Fruit fly (Drosophila melanogaster) whole organism, embryonic: Measurements from ENCODE around the gene CG14537.

Experiments
- Aef1 ChIP-seq: fragments of 200-800 bp; sonication (Bioruptor generic); IDR thresholded peaks from 3 replicates; pipeline ENCODE4 v1.3.6; 2022; ENCODE audit warnings: missing biosample characterization, missing genetic modification characterization
- Asciz ChIP-seq: fragments of 200-800 bp; sonication (Bioruptor generic); optimal IDR thresholded peaks from 2 replicates; lab custom pipeline; 2017; ENCODE audit warnings: missing biosample characterization, mild to moderate bottlenecking, missing genetic modification characterization, missing genetic modification reagents
- B-H2 ChIP-seq: fragments of 200-800 bp; sonication (Bioruptor generic); optimal IDR thresholded peaks from 2 replicates; lab custom pipeline; 2018; ENCODE audit warnings: missing biosample characterization, mild to moderate bottlenecking, missing genetic modification characterization
- CG10431 ChIP-seq: fragments of 200-800 bp; sonication (Bioruptor generic); optimal IDR thresholded peaks from 3 replicates; lab custom pipeline; 2018; ENCODE audit warnings: missing biosample characterization, mild to moderate bottlenecking, missing genetic modification characterization
- CG13624 ChIP-seq: fragments of 200-800 bp; sonication (Bioruptor generic); optimal IDR thresholded peaks from 2 replicates; lab custom pipeline; 2016; ENCODE audit warnings: missing biosample characterization, missing genetic modification characterization
- CG13894 ChIP-seq: fragments of 200-800 bp; sonication (Bioruptor generic); optimal IDR thresholded peaks from 3 replicates; lab custom pipeline; 2018; ENCODE audit warnings: missing biosample characterization, mild to moderate bottlenecking, missing genetic modification characterization, moderate library complexity
- CG1647 ChIP-seq: fragments of 200-800 bp; sonication (Bioruptor generic); optimal IDR thresholded peaks from 3 replicates; lab custom pipeline; 2016; ENCODE audit warnings: missing biosample characterization, missing genetic modification characterization
- CG18764 ChIP-seq: fragments of 200-800 bp; sonication (Bioruptor generic); optimal IDR thresholded peaks from 3 replicates; lab custom pipeline; 2016; ENCODE audit warnings: missing biosample characterization, missing genetic modification characterization
- CG3847 ChIP-seq: fragments of 200-800 bp; sonication (Bioruptor generic); IDR thresholded peaks from 2 replicates; pipeline ENCODE4 v1.3.6; 2022; ENCODE audit warnings: missing biosample characterization, missing genetic modification characterization
- CG3995 ChIP-seq: fragments of 200-800 bp; sonication (Bioruptor generic); optimal IDR thresholded peaks from 3 replicates; lab custom pipeline; 2016; ENCODE audit warnings: missing biosample characterization, missing genetic modification characterization
- CG6175 ChIP-seq: fragments of 200-800 bp; sonication (Bioruptor generic); IDR thresholded peaks from 3 replicates; pipeline ENCODE4 v1.3.6; 2022; ENCODE audit warnings: missing biosample characterization, missing genetic modification characterization
- CG7987 ChIP-seq: fragments of 200-800 bp; sonication (Bioruptor generic); optimal IDR thresholded peaks from 2 replicates; lab custom pipeline; 2018; ENCODE audit warnings: missing biosample characterization, mild to moderate bottlenecking, missing genetic modification characterization, moderate library complexity
- CG8290 ChIP-seq, 3 experiments: fragments of 200-800 bp; sonication (Bioruptor generic); optimal IDR thresholded peaks; 2 replicates each; lab custom pipeline; 2016 to 2019; ENCODE audit warnings: missing biosample characterization in 3 of 3, missing genetic modification characterization in 3 of 3, mild to moderate bottlenecking in 2 of 3, moderate library complexity in 1 of 3
- CG9215 ChIP-seq: fragments of 200-800 bp; sonication (Bioruptor generic); IDR thresholded peaks from 2 replicates; pipeline ENCODE4 v1.3.6; 2022; ENCODE audit warnings: missing biosample characterization, missing genetic modification characterization
- CG9609 ChIP-seq: fragments of 200-800 bp; sonication (Bioruptor generic); optimal IDR thresholded peaks from 3 replicates; lab custom pipeline; 2016; ENCODE audit warnings: missing biosample characterization, missing genetic modification characterization
- D19B ChIP-seq: fragments of 200-800 bp; sonication (Bioruptor generic); optimal IDR thresholded peaks from 2 replicates; lab custom pipeline; 2017; ENCODE audit warnings: missing biosample characterization, mild to moderate bottlenecking, missing genetic modification characterization
- Dad ChIP-seq: fragments of 200-800 bp; sonication (Bioruptor generic); optimal IDR thresholded peaks from 3 replicates; lab custom pipeline; 2016; ENCODE audit warnings: missing biosample characterization, missing genetic modification characterization
- Dip3 ChIP-seq: fragments of 200-800 bp; sonication (Bioruptor generic); optimal IDR thresholded peaks from 3 replicates; lab custom pipeline; 2016; ENCODE audit warnings: missing biosample characterization, missing genetic modification characterization
- Dp ChIP-seq: fragments of 200-800 bp; sonication (Bioruptor generic); optimal IDR thresholded peaks from 2 replicates; lab custom pipeline; 2018; ENCODE audit warnings: missing biosample characterization, mild to moderate bottlenecking, missing genetic modification characterization, moderate library complexity
- Drgx ChIP-seq: fragments of 200-800 bp; sonication (Bioruptor generic); IDR thresholded peaks from 2 replicates; pipeline ENCODE4 v1.3.6; 2022; ENCODE audit warnings: missing biosample characterization, missing genetic modification characterization
- HLH3B ChIP-seq: fragments of 200-800 bp; sonication (Bioruptor generic); IDR thresholded peaks from 2 replicates; pipeline ENCODE4 v1.3.6; 2022; ENCODE audit warnings: missing biosample characterization, missing genetic modification characterization
- Hand ChIP-seq: fragments of 200-800 bp; sonication (Bioruptor generic); optimal IDR thresholded peaks from 2 replicates; lab custom pipeline; 2017; ENCODE audit warnings: mild to moderate bottlenecking, missing biosample characterization, missing genetic modification reagents, missing genetic modification characterization
- Hmr ChIP-seq: fragments of 200-800 bp; sonication (Bioruptor generic); optimal IDR thresholded peaks from 3 replicates; lab custom pipeline; 2017; ENCODE audit warnings: mild to moderate bottlenecking, missing biosample characterization, missing genetic modification reagents, missing genetic modification characterization
- Lhr ChIP-seq: fragments of 200-800 bp; sonication (Bioruptor generic); optimal IDR thresholded peaks from 3 replicates; lab custom pipeline; 2017; ENCODE audit warnings: mild to moderate bottlenecking, missing biosample characterization, missing genetic modification reagents, missing genetic modification characterization
- MBD-R2 ChIP-seq: fragments of 200-800 bp; sonication (Bioruptor generic); IDR thresholded peaks from 2 replicates; pipeline ENCODE4 v1.3.6; 2022; ENCODE audit warnings: missing biosample characterization, missing genetic modification characterization
- MESR4 ChIP-seq: fragments of 200-800 bp; sonication (Bioruptor generic); optimal IDR thresholded peaks from 2 replicates; lab custom pipeline; 2018; ENCODE audit warnings: missing biosample characterization, mild to moderate bottlenecking, missing genetic modification characterization, moderate library complexity
- MTF-1 ChIP-seq: fragments of 200-800 bp; sonication (Bioruptor generic); optimal IDR thresholded peaks from 2 replicates; lab custom pipeline; 2018; ENCODE audit warnings: missing biosample characterization, mild to moderate bottlenecking, missing genetic modification characterization, borderline replicate concordance
- Nf-YA ChIP-seq: fragments of 200-800 bp; sonication (Bioruptor generic); IDR thresholded peaks from 2 replicates; pipeline ENCODE4 v1.3.6; 2022; ENCODE audit warnings: missing biosample characterization, missing genetic modification characterization
- Nf-YC ChIP-seq: fragments of 200-800 bp; optimal IDR thresholded peaks from 3 replicates; lab custom pipeline; 2019; ENCODE audit warnings: missing biosample characterization, mild to moderate bottlenecking, missing genetic modification characterization, moderate library complexity
- NfI ChIP-seq: fragments of 200-800 bp; sonication (Bioruptor generic); optimal IDR thresholded peaks from 3 replicates; lab custom pipeline; 2018; ENCODE audit warnings: missing biosample characterization, mild to moderate bottlenecking, missing genetic modification characterization, moderate library complexity
- PHDP ChIP-seq: fragments of 200-800 bp; sonication (Bioruptor generic); optimal IDR thresholded peaks from 3 replicates; lab custom pipeline; 2018; ENCODE audit warnings: missing biosample characterization, mild to moderate bottlenecking, missing genetic modification characterization, moderate library complexity
- Sin3A ChIP-seq: fragments of >200 bp; optimal IDR thresholded peaks from 2 replicates; lab custom pipeline; 2018
- YL-1 ChIP-seq: fragments of 200-800 bp; sonication (Bioruptor generic); optimal IDR thresholded peaks from 3 replicates; lab custom pipeline; 2017; ENCODE audit warnings: missing biosample characterization, mild to moderate bottlenecking, missing genetic modification characterization
- amos ChIP-seq: fragments of 200-800 bp; sonication (Bioruptor generic); IDR thresholded peaks from 2 replicates; pipeline ENCODE4 v1.3.6; 2022; ENCODE audit warnings: missing biosample characterization, missing genetic modification characterization; ENCODE audit not compliant: partially characterized antibody
- cad ChIP-seq: fragments of >200 bp; optimal IDR thresholded peaks from 2 replicates; lab custom pipeline; 2017; ENCODE audit warnings: missing biosample characterization, missing genetic modification characterization
- cato ChIP-seq: fragments of 200-800 bp; sonication (Bioruptor generic); optimal IDR thresholded peaks from 2 replicates; lab custom pipeline; 2016; ENCODE audit warnings: missing biosample characterization, missing genetic modification characterization, borderline replicate concordance
- chif ChIP-seq, 2 experiments: fragments of 200-800 bp; sonication (Bioruptor generic); optimal IDR thresholded peaks; 3 replicates each; lab custom pipeline; 2016; ENCODE audit warnings: missing biosample characterization in 2 of 2, missing genetic modification characterization in 2 of 2
- corto ChIP-seq: fragments of 200-800 bp; sonication (Bioruptor generic); optimal IDR thresholded peaks from 2 replicates; lab custom pipeline; 2016; ENCODE audit warnings: missing biosample characterization, mild to moderate bottlenecking, missing genetic modification characterization, moderate library complexity
- disco-r ChIP-seq: fragments of 200-800 bp; sonication (Bioruptor generic); optimal IDR thresholded peaks from 2 replicates; lab custom pipeline; 2016; ENCODE audit warnings: missing biosample characterization, missing genetic modification characterization
- dm ChIP-seq: fragments of 200-800 bp; sonication (Bioruptor generic); optimal IDR thresholded peaks from 3 replicates; lab custom pipeline; 2016; ENCODE audit warnings: missing biosample characterization, missing genetic modification characterization
- dmrt99B ChIP-seq: fragments of 200-800 bp; sonication (Bioruptor generic); optimal IDR thresholded peaks from 2 replicates; lab custom pipeline; 2018; ENCODE audit warnings: missing biosample characterization, mild to moderate bottlenecking, missing genetic modification characterization, moderate library complexity
- esg ChIP-seq: fragments of 200-800 bp; sonication (Bioruptor generic); conservative IDR thresholded peaks from 2 replicates; pipeline ENCODE4 v1.3.6; 2022; ENCODE audit warnings: missing biosample characterization, missing genetic modification characterization
- exex ChIP-seq: fragments of 200-800 bp; sonication (Bioruptor generic); optimal IDR thresholded peaks from 4 replicates; lab custom pipeline; 2018; ENCODE audit warnings: missing biosample characterization, mild to moderate bottlenecking, missing genetic modification characterization, moderate library complexity
- h ChIP-seq: fragments of >200 bp; optimal IDR thresholded peaks from 2 replicates; lab custom pipeline; 2017
- nerfin-1 ChIP-seq: fragments of 200-800 bp; sonication (Bioruptor generic); optimal IDR thresholded peaks from 3 replicates; lab custom pipeline; 2019; ENCODE audit warnings: missing biosample characterization, mild to moderate bottlenecking, missing genetic modification characterization, moderate library complexity
- pho ChIP-seq: fragments of 200-800 bp; sonication (Bioruptor generic); optimal IDR thresholded peaks from 2 replicates; lab custom pipeline; 2016; ENCODE audit warnings: missing biosample characterization, missing genetic modification characterization
- salm ChIP-seq: fragments of 200-800 bp; sonication (Bioruptor generic); optimal IDR thresholded peaks from 2 replicates; lab custom pipeline; 2018; ENCODE audit warnings: missing biosample characterization, mild to moderate bottlenecking, missing genetic modification characterization
- scrt ChIP-seq: fragments of 200-800 bp; sonication (Bioruptor generic); optimal IDR thresholded peaks from 2 replicates; lab custom pipeline; 2018; ENCODE audit warnings: missing biosample characterization, mild to moderate bottlenecking, missing genetic modification characterization, moderate library complexity
- ttk ChIP-seq: fragments of 200-800 bp; sonication (Bioruptor generic); IDR thresholded peaks from 2 replicates; pipeline ENCODE4 v2.1.2; 2022; ENCODE audit warnings: missing biosample characterization, missing genetic modification characterization
- vvl ChIP-seq: fragments of 200-800 bp; sonication (Bioruptor generic); IDR thresholded peaks from 2 replicates; pipeline ENCODE4 v1.3.6; 2022; ENCODE audit warnings: missing biosample characterization, missing genetic modification characterization
- wdn ChIP-seq: fragments of 200-800 bp; sonication (Bioruptor generic); IDR thresholded peaks from 2 replicates; pipeline ENCODE4 v1.3.6; 2022; ENCODE audit warnings: missing biosample characterization, missing genetic modification characterization

The CG14537 gene

DNA sequence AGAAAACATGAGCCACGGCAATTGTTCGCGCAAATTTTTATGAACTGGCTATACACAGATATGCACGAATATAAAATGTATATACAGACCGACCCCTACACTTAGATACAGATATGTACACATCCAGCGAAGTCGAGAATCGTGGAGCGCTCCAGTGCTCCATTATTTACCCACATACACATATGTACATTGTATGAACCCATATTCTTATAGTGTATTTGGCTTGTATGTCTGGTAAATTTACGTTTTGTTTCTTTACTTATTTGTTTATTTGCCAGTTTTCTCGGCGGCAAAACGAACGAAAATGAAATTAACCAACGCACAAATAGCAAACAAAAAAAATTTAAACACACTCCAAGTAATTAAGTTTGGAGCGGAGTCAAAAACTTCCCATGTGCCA is 26.9 kb upstream of the CG14537 start (continued):
- TF ChIP-seq Lhr (GFP tag; lab: Kevin White, UChicago) (peak; percentile 33), corto (no peak), CG13894 (tag; lab: Kevin White, UChicago) (peak; percentile 87), h (lab: Kevin White, UChicago) (no peak), YL-1 (GFP tag; lab: Kevin White, UChicago) (peak; percentile 10), CG9215 (GFP tag; lab: Robert Waterston, UW) (peak; percentile 28; the same call in 1 of the 2 replicates), wdn (GFP tag; lab: Robert Waterston, UW) (peak; percentile 37; the same call in 1 of the 2 replicates), cad (GFP tag; lab: Kevin White, UChicago) (no peak), CG10431 (GFP tag; lab: Kevin White, UChicago) (peak; percentile 38), nerfin-1 (tag; lab: Kevin White, UChicago) (peak; percentile 45), exex (peak; percentile 41), CG3995 (GFP tag; lab: Kevin White, UChicago) (no peak), Dad (GFP tag; lab: Kevin White, UChicago) (no peak), scrt (peak; percentile 53), Asciz (GFP tag; lab: Kevin White, UChicago) (peak; percentile 72), Hmr (GFP tag; lab: Kevin White, UChicago) (peak; percentile 65), Dp (GFP tag; lab: Kevin White, UChicago) (no peak), CG1647 (peak; percentile 29), B-H2 (peak; percentile 69), CG9609 (GFP tag; lab: Kevin White, UChicago) (no peak), Nf-YA (GFP tag; lab: Robert Waterston, UW) (0 out of 2 replicates have a peak, but pooled peaks have one; percentile 20), NfI (GFP tag; lab: Kevin White, UChicago) (peak; percentile 19), Nf-YC (tag; lab: Kevin White, UChicago) (peak; percentile 19), disco-r (GFP tag; lab: Kevin White, UChicago) (no peak), esg (GFP tag; lab: Robert Waterston, UW) (no peak), Hand (GFP tag; lab: Kevin White, UChicago) (peak; percentile 2), CG13624 (peak; percentile 61), Dip3 (GFP tag; lab: Kevin White, UChicago) (peak; percentile 38), D19B (peak; percentile 1), MTF-1 (peak; percentile 77), PHDP (tag; lab: Kevin White, UChicago) (peak; percentile 57), CG8290 (GFP tag; optimal IDR thresholded peaks at IDR 0.05; lab: Kevin White, UChicago) (no peak), CG8290 (tag; optimal IDR thresholded peaks at IDR 0.05; lab: Kevin White, UChicago) (peak in 1 of 2 experiments; percentile 85), CG7987 (GFP tag; lab: Kevin White, UChicago) (peak; percentile 84), Aef1 (GFP tag; lab: Robert Waterston, UW) (no peak), cato (GFP tag; lab: Kevin White, UChicago) (no peak), dmrt99B (tag; lab: Kevin White, UChicago) (peak; percentile 43), CG3847 (peak; percentile 41), chif (GFP tag; optimal IDR thresholded peaks at IDR 0.05; lab: Kevin White, UChicago) (no peak), amos (GFP tag; lab: Robert Waterston, UW) (no peak), MESR4 (GFP tag; lab: Kevin White, UChicago) (no peak), Drgx (no peak), CG6175 (GFP tag; lab: Robert Waterston, UW) (no peak), CG18764 (GFP tag; lab: Kevin White, UChicago) (peak; percentile 39), vvl (GFP tag; lab: Robert Waterston, UW) (peak; percentile 49; the same call in 1 of the 2 replicates), dm (peak; percentile 31), ttk (GFP tag; lab: Robert Waterston, UW) (no peak), Sin3A (lab: Kevin White, UChicago) (no peak), salm (no peak), HLH3B (GFP tag; lab: Robert Waterston, UW) (no peak; the same call in 1 of the 2 replicates), pho (GFP tag; lab: Kevin White, UChicago) (peak; percentile 34), MBD-R2 (GFP tag; lab: Robert Waterston, UW) (no peak)
